Worm (Caenorhabditis elegans) whole organism, late embryonic: ENCODE measurements around the gene clec-60.
A peak's percentile ranks its signal among the peaks of the same experiment; 100 is the strongest.

Experiments
- T23F11.4 ChIP-seq: fragments of 200-800 bp; sonication (Bioruptor generic); optimal IDR thresholded peaks from 2 replicates; lab custom pipeline; 2018; ENCODE audit warnings: mild to moderate bottlenecking, missing genetic modification characterization, missing compliant biosample characterization
- ama-1 ChIP-seq: fragments of 150-350 bp; optimal IDR thresholded peaks from 2 replicates; lab custom pipeline; 2014
- ceh-2 ChIP-seq: sonication (generic microtip); optimal IDR thresholded peaks from 2 replicates; lab custom pipeline; 2016; ENCODE audit warnings: missing genotype, missing genetic modification characterization, missing compliant biosample characterization
- ceh-45 ChIP-seq: fragments of 200-800 bp; sonication (Bioruptor generic); IDR thresholded peaks from 2 replicates; pipeline ENCODE4 v1.3.6; 2022; ENCODE audit warnings: missing genetic modification reagents, missing genetic modification characterization, missing compliant biosample characterization
- ceh-9 ChIP-seq: sonication (generic microtip); optimal IDR thresholded peaks from 2 replicates; lab custom pipeline; 2016; ENCODE audit warnings: mild to moderate bottlenecking, missing genetic modification characterization, inconsistent platforms, missing compliant biosample characterization
- dmd-4 ChIP-seq: sonication (generic microtip); optimal IDR thresholded peaks from 2 replicates; lab custom pipeline; 2016; ENCODE audit warnings: borderline replicate concordance, missing genetic modification characterization, missing compliant biosample characterization
- ets-4 ChIP-seq: sonication (generic microtip); optimal IDR thresholded peaks from 2 replicates; lab custom pipeline; 2016; ENCODE audit warnings: missing genetic modification characterization, missing compliant biosample characterization
- fkh-10 ChIP-seq: fragments of 150-350 bp; optimal IDR thresholded peaks from 2 replicates; lab custom pipeline; 2014; ENCODE audit warnings: missing biosample characterization, missing genetic modification reagents, missing genetic modification characterization
- nfya-1 ChIP-seq: sonication (generic microtip); optimal IDR thresholded peaks from 2 replicates; lab custom pipeline; 2017; ENCODE audit warnings: missing genetic modification characterization, mild to moderate bottlenecking, missing compliant biosample characterization, antibody characterized with exemption, moderate library complexity
- nhr-11 ChIP-seq: fragments of 150-350 bp; optimal IDR thresholded peaks from 2 replicates; lab custom pipeline; 2014; ENCODE audit warnings: missing biosample characterization, missing genetic modification characterization
- npax-4 ChIP-seq: sonication (generic microtip); optimal IDR thresholded peaks from 2 replicates; lab custom pipeline; 2016; ENCODE audit warnings: missing genetic modification characterization, missing compliant biosample characterization
- pha-2 ChIP-seq: sonication (generic microtip); optimal IDR thresholded peaks from 2 replicates; lab custom pipeline; 2017; ENCODE audit warnings: mild to moderate bottlenecking, missing genetic modification characterization, missing compliant biosample characterization
- unc-3 ChIP-seq, 2 experiments: fragments of 200-800 bp in 1 of 2; sonication (Bioruptor generic) in 1 of 2; sonication (generic microtip) in 1 of 2; conservative IDR thresholded peaks in 1 of 2; optimal IDR thresholded peaks in 1 of 2; 2 replicates each; pipeline versions ENCODE4 v1.3.6 to Lab custom; 2016 to 2022; ENCODE audit warnings: missing compliant biosample characterization in 2 of 2, missing genetic modification characterization in 2 of 2, missing genetic modification reagents in 1 of 2

ce11 chrII:10501578-10501977, 19.9 kb upstream of the clec-60 start:
- TF ChIP-seq fkh-10 (GFP tag; lab: Kevin White, UChicago) (no peak), ets-4 (tag; lab: Kevin White, UChicago) (no peak), ceh-9 (tag; lab: Kevin White, UChicago) (no peak), npax-4 (no peak), T23F11.4 (GFP tag; lab: Kevin White, UChicago) (no peak), ceh-2 (tag; lab: Kevin White, UChicago) (no peak), ama-1 (lab: Kevin White, UChicago) (no peak), nfya-1 (tag; lab: Kevin White, UChicago) (peak; percentile 25), pha-2 (no peak), dmd-4 (tag; lab: Kevin White, UChicago) (no peak), unc-3 (GFP tag; conservative IDR thresholded peaks at IDR 0.05; lab: Robert Waterston, UW) (no peak), unc-3 (tag; optimal IDR thresholded peaks at IDR 0.05; lab: Kevin White, UChicago) (no peak), ceh-45 (no peak), nhr-11 (tag; lab: Kevin White, UChicago) (no peak)
